Fruit fly (Drosophila melanogaster) S2 (cell line): Measurements from ENCODE around the gene Gr39a.

Experiments
- CG8478 ChIP-seq: fragments of >200 bp; optimal IDR thresholded peaks from 2 replicates; lab custom pipeline; 2018
- CTCF ChIP-seq, 2 experiments: fragments of >200 bp; optimal IDR thresholded peaks; 2 replicates each; lab custom pipeline; 2018

dm6 chr2L:21303655-21304532 is 13.4 kb downstream of the Gr39a start:
- TF ChIP-seq CG8478 (lab: Kevin White, UChicago), result no peak
- no peak for TF ChIP-seq CTCF (optimal IDR thresholded peaks at IDR 0.05; lab: Kevin White, UChicago)
